Worm (Caenorhabditis elegans) whole organism, late embryonic: ENCODE measurements around the gene ugt-30.

ENCODE experiments used
- F13H6.1 ChIP-seq: sonication (generic microtip); optimal IDR thresholded peaks from 2 replicates; lab custom pipeline; 2016; ENCODE audit warnings: missing genetic modification characterization, missing compliant biosample characterization
- K09A11.1 ChIP-seq: sonication (generic microtip); optimal IDR thresholded peaks from 2 replicates; lab custom pipeline; 2017; ENCODE audit warnings: antibody characterized with exemption, mild to moderate bottlenecking, missing genetic modification characterization, missing compliant biosample characterization; ENCODE audit not compliant: insufficient read depth
- T23F11.4 ChIP-seq: fragments of 200-800 bp; sonication (Bioruptor generic); optimal IDR thresholded peaks from 2 replicates; lab custom pipeline; 2018; ENCODE audit warnings: mild to moderate bottlenecking, missing genetic modification characterization, missing compliant biosample characterization
- Y22D7AL.16 ChIP-seq: sonication (generic microtip); optimal IDR thresholded peaks from 2 replicates; lab custom pipeline; 2016; ENCODE audit warnings: missing genetic modification characterization, missing compliant biosample characterization
- ama-1 ChIP-seq: fragments of 150-350 bp; optimal IDR thresholded peaks from 2 replicates; lab custom pipeline; 2014
- ceh-14 ChIP-seq: sonication (generic microtip); optimal IDR thresholded peaks from 2 replicates; lab custom pipeline; 2016; ENCODE audit warnings: missing genotype, missing genetic modification characterization, missing compliant biosample characterization
- ceh-19 ChIP-seq: fragments of 200-800 bp; sonication (Bioruptor generic); optimal IDR thresholded peaks from 2 replicates; lab custom pipeline; 2018; ENCODE audit warnings: mild to moderate bottlenecking, missing genetic modification characterization, missing compliant biosample characterization
- ceh-22 ChIP-seq: sonication (generic microtip); optimal IDR thresholded peaks from 2 replicates; lab custom pipeline; 2017; ENCODE audit warnings: missing biosample characterization, missing genetic modification characterization
- ceh-24 ChIP-seq: sonication (generic microtip); optimal IDR thresholded peaks from 2 replicates; lab custom pipeline; 2016; ENCODE audit warnings: mild to moderate bottlenecking, missing genetic modification characterization, missing compliant biosample characterization
- ceh-31 ChIP-seq: sonication (generic microtip); optimal IDR thresholded peaks from 2 replicates; lab custom pipeline; 2016; ENCODE audit warnings: missing genetic modification characterization, missing compliant biosample characterization
- ceh-34 ChIP-seq: sonication (generic microtip); optimal IDR thresholded peaks from 2 replicates; lab custom pipeline; 2016; ENCODE audit warnings: mild to moderate bottlenecking, missing genetic modification characterization, missing compliant biosample characterization
- che-1 ChIP-seq: sonication (generic microtip); optimal IDR thresholded peaks from 2 replicates; lab custom pipeline; 2016; ENCODE audit warnings: mild to moderate bottlenecking, missing genetic modification characterization, missing compliant biosample characterization
- dmd-4 ChIP-seq: sonication (generic microtip); optimal IDR thresholded peaks from 2 replicates; lab custom pipeline; 2016; ENCODE audit warnings: borderline replicate concordance, missing genetic modification characterization, missing compliant biosample characterization
- dve-1 ChIP-seq: sonication (generic microtip); optimal IDR thresholded peaks from 2 replicates; lab custom pipeline; 2017; ENCODE audit warnings: antibody characterized with exemption, mild to moderate bottlenecking, missing genetic modification characterization, missing compliant biosample characterization
- elt-2 ChIP-seq: sonication (generic microtip); optimal IDR thresholded peaks from 2 replicates; lab custom pipeline; 2016; ENCODE audit warnings: missing genetic modification reagents, missing genetic modification characterization, missing compliant biosample characterization
- elt-4 ChIP-seq: sonication (generic microtip); optimal IDR thresholded peaks from 2 replicates; lab custom pipeline; 2016; ENCODE audit warnings: missing genetic modification characterization, missing compliant biosample characterization
- ets-4 ChIP-seq: sonication (generic microtip); optimal IDR thresholded peaks from 2 replicates; lab custom pipeline; 2016; ENCODE audit warnings: missing genetic modification characterization, missing compliant biosample characterization
- eyg-1 ChIP-seq: sonication (generic microtip); optimal IDR thresholded peaks from 2 replicates; lab custom pipeline; 2016; ENCODE audit warnings: missing genotype, missing genetic modification characterization, missing compliant biosample characterization
- fax-1 ChIP-seq: sonication (generic microtip); optimal IDR thresholded peaks from 2 replicates; lab custom pipeline; 2016; ENCODE audit warnings: missing genotype, missing genetic modification characterization, missing compliant biosample characterization
- fkh-10 ChIP-seq: fragments of 150-350 bp; optimal IDR thresholded peaks from 2 replicates; lab custom pipeline; 2014; ENCODE audit warnings: missing biosample characterization, missing genetic modification reagents, missing genetic modification characterization
- gmeb-2 ChIP-seq: sonication (generic microtip); optimal IDR thresholded peaks from 2 replicates; lab custom pipeline; 2016; ENCODE audit warnings: missing genetic modification characterization, inconsistent platforms, missing compliant biosample characterization
- lim-6 ChIP-seq: sonication (generic microtip); optimal IDR thresholded peaks from 2 replicates; lab custom pipeline; 2016; ENCODE audit warnings: missing genetic modification characterization, missing compliant biosample characterization
- madf-2 ChIP-seq: sonication (generic microtip); optimal IDR thresholded peaks from 2 replicates; lab custom pipeline; 2017; ENCODE audit warnings: missing genetic modification characterization, missing compliant biosample characterization
- nfya-1 ChIP-seq: sonication (generic microtip); optimal IDR thresholded peaks from 2 replicates; lab custom pipeline; 2017; ENCODE audit warnings: missing genetic modification characterization, mild to moderate bottlenecking, missing compliant biosample characterization, antibody characterized with exemption, moderate library complexity
- nhr-11 ChIP-seq: fragments of 150-350 bp; optimal IDR thresholded peaks from 2 replicates; lab custom pipeline; 2014; ENCODE audit warnings: missing biosample characterization, missing genetic modification characterization
- nhr-232 ChIP-seq: sonication (generic microtip); optimal IDR thresholded peaks from 2 replicates; lab custom pipeline; 2016; ENCODE audit warnings: missing genetic modification characterization, missing compliant biosample characterization
- npax-4 ChIP-seq: sonication (generic microtip); optimal IDR thresholded peaks from 2 replicates; lab custom pipeline; 2016; ENCODE audit warnings: missing genetic modification characterization, missing compliant biosample characterization
- pag-3 ChIP-seq: sonication (generic microtip); optimal IDR thresholded peaks from 2 replicates; lab custom pipeline; 2016; ENCODE audit warnings: missing compliant biosample characterization, missing genetic modification characterization, borderline replicate concordance
- pat-9 ChIP-seq: fragments of 200-800 bp; sonication (Bioruptor generic); optimal IDR thresholded peaks from 2 replicates; lab custom pipeline; 2018; ENCODE audit warnings: mild to moderate bottlenecking, missing genetic modification characterization, moderate library complexity, missing compliant biosample characterization
- pax-1 ChIP-seq: fragments of 150-350 bp; optimal IDR thresholded peaks from 2 replicates; lab custom pipeline; 2014; ENCODE audit warnings: missing biosample characterization, missing genetic modification characterization
- pha-4 ChIP-seq: fragments of 150-350 bp; optimal IDR thresholded peaks from 2 replicates; lab custom pipeline; 2018; ENCODE audit warnings: missing biosample characterization, missing genetic modification reagents, missing genetic modification characterization
- pros-1 ChIP-seq: fragments of 150-350 bp; optimal IDR thresholded peaks from 2 replicates; lab custom pipeline; 2014; ENCODE audit warnings: missing biosample characterization, missing genetic modification reagents, missing genetic modification characterization
- ref-2 ChIP-seq: sonication (generic microtip); optimal IDR thresholded peaks from 2 replicates; lab custom pipeline; 2016; ENCODE audit warnings: missing genetic modification characterization, missing compliant biosample characterization
- sox-2 ChIP-seq: fragments of 200-800 bp; sonication (Bioruptor generic); IDR thresholded peaks from 2 replicates; pipeline ENCODE4 v1.3.6; 2022; ENCODE audit warnings: missing genetic modification reagents, missing genetic modification characterization, missing compliant biosample characterization
- sox-4 ChIP-seq: sonication (generic microtip); optimal IDR thresholded peaks from 2 replicates; lab custom pipeline; 2017; ENCODE audit warnings: mild to moderate bottlenecking, missing genetic modification characterization, inconsistent platforms, missing compliant biosample characterization
- tbx-2 ChIP-seq: sonication (generic microtip); optimal IDR thresholded peaks from 2 replicates; lab custom pipeline; 2016; ENCODE audit warnings: missing genetic modification characterization, missing compliant biosample characterization
- ztf-16 ChIP-seq: sonication (generic microtip); optimal IDR thresholded peaks from 2 replicates; lab custom pipeline; 2017; ENCODE audit warnings: missing genetic modification characterization, missing compliant biosample characterization

ugt-30 gene

DNA sequence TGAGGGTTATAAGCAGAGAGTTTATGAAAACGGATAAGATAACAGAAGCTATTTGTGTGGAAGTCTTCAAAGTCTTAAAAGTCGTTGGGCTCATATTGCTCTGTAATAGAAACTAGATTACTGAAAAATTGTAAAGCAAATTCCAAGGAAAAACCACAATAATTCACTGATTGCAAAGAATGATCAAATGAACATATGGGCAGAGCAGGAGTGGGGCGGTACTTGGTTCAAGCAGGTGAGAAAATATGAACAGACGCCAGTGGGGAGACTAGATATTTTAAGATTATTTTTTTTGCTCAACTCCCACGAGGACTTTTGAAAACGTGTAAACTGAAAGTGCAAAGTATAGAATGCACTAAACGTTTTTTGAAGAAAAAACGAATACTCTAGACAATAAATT lies 7.4 kb upstream of the ugt-30 start, which contains the start of gene str-171:
TSS of gene str-171 (minus strand) at position 101 of the 400 bp plus-strand sequence.
- TF ChIP-seq pag-3 (tag; lab: Kevin White, UChicago) (no peak), fax-1 (tag; lab: Kevin White, UChicago) (no peak), pros-1 (tag; lab: Kevin White, UChicago) (no peak), sox-4 (tag; lab: Kevin White, UChicago) (no peak), ceh-31 (tag; lab: Kevin White, UChicago) (no peak), tbx-2 (no peak), eyg-1 (tag; lab: Kevin White, UChicago) (no peak), sox-2 (no peak), pax-1 (tag; lab: Kevin White, UChicago) (no peak), K09A11.1 (tag; lab: Kevin White, UChicago) (no peak)

DNA sequence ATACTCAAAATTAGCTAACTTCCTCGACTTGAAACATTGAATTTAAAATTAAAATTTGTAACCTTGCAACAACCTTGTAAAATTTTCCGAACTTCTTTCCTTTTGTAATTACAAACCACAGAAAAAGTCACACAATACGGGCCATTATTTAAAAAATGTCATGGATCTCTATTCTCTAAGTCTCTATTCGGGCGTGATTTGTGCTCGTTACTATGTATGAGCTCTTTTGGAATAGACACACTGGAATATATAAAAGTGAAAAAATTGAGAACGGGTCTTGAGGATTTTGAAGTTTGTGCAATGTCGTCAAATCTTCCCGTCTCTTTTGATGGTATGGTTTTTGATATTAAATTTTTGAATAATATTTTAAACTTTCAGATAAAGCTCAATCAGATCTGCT lies 2.9 kb upstream of the ugt-30 start, which contains the start of gene srr-7:
TSS of gene srr-7 (plus strand) at position 301 of the 400 bp plus-strand sequence.
- no peak for TF ChIP-seq dve-1 (tag; lab: Kevin White, UChicago)
- no peak for TF ChIP-seq ceh-22
- TF ChIP-seq elt-2, result no peak
- TF ChIP-seq ets-4 (tag; lab: Kevin White, UChicago), result no peak
- no peak for TF ChIP-seq che-1 (tag; lab: Kevin White, UChicago)
- no peak for TF ChIP-seq madf-2 (tag; lab: Kevin White, UChicago)
- TF ChIP-seq nfya-1 (tag; lab: Kevin White, UChicago), result no peak
- TF ChIP-seq ztf-16 (tag; lab: Kevin White, UChicago), result no peak
- no peak for TF ChIP-seq npax-4
- no peak for TF ChIP-seq pha-4 (tag; lab: Kevin White, UChicago)
- TF ChIP-seq elt-4 (tag; lab: Kevin White, UChicago), result no peak
- no peak for TF ChIP-seq F13H6.1 (tag; lab: Kevin White, UChicago)
- no peak for TF ChIP-seq fkh-10 (GFP tag; lab: Kevin White, UChicago)
- no peak for TF ChIP-seq ceh-24 (tag; lab: Kevin White, UChicago)
- TF ChIP-seq ref-2 (tag; lab: Kevin White, UChicago), result no peak

DNA sequence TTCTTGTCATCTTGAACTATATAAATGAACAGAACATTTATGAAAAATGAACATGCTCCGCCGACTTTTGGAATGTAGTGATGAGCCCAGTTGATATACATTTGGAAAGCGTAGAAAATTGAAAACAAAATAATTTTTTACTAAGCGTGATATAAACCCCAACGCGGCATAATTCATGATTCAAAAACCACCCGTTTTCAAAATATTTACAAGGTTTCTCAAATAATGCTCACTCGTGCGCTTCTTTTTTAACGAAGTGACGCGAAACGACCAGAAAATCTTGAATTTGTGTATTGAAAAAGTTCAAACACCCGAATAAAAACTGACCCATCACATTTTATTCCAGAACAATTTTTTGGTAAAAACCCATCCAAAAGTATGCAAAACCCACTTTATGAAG lies 2.4 kb upstream of the ugt-30 start, which contains the start of gene srj-27:
TSS of gene srj-27 (minus strand) at position 101 of the 400 bp plus-strand sequence.
- no peak for TF ChIP-seq ztf-16 (tag; lab: Kevin White, UChicago)
- no peak for TF ChIP-seq sox-4 (tag; lab: Kevin White, UChicago)
- TF ChIP-seq elt-4 (tag; lab: Kevin White, UChicago), result no peak
- TF ChIP-seq T23F11.4, result no peak
- no peak for TF ChIP-seq elt-2
- no peak for TF ChIP-seq pag-3 (tag; lab: Kevin White, UChicago)
- no peak for TF ChIP-seq ama-1 (lab: Kevin White, UChicago)
- TF ChIP-seq, all 69 proteins: peak for 0

- TF ChIP-seq nhr-11 (tag; lab: Kevin White, UChicago) (no peak), dmd-4 (tag; lab: Kevin White, UChicago) (no peak), fax-1 (tag; lab: Kevin White, UChicago) (no peak), npax-4 (no peak), lim-6 (no peak), nhr-232 (tag; lab: Kevin White, UChicago) (no peak), ceh-14 (tag; lab: Kevin White, UChicago) (no peak), dve-1 (tag; lab: Kevin White, UChicago) (no peak), ceh-34 (tag; lab: Kevin White, UChicago) (no peak), ceh-22 (no peak), eyg-1 (tag; lab: Kevin White, UChicago) (no peak), Y22D7AL.16 (no peak), tbx-2 (no peak), ztf-16 (tag; lab: Kevin White, UChicago) (no peak), pat-9 (no peak), ceh-19 (no peak), gmeb-2 (tag; lab: Kevin White, UChicago) (no peak)
These were observed 5.5 kb downstream of the ugt-30 start, which contains the start of gene flor-1 for ce11 chrV:15119517-15119916. Gene flor-1, minus strand, starts transcription at chrV:15119617.
